Fruit fly (Drosophila melanogaster) ovary, adult (tissue): Measurements from ENCODE around the gene zld.

ENCODE experiments used
- CG17801 ChIP-seq: fragments of 200-800 bp; optimal IDR thresholded peaks from 2 replicates; lab custom pipeline; 2019; ENCODE audit warnings: missing biosample characterization, mild to moderate bottlenecking, missing genetic modification characterization, moderate library complexity; ENCODE audit not compliant: partially characterized antibody

zld gene

DNA sequence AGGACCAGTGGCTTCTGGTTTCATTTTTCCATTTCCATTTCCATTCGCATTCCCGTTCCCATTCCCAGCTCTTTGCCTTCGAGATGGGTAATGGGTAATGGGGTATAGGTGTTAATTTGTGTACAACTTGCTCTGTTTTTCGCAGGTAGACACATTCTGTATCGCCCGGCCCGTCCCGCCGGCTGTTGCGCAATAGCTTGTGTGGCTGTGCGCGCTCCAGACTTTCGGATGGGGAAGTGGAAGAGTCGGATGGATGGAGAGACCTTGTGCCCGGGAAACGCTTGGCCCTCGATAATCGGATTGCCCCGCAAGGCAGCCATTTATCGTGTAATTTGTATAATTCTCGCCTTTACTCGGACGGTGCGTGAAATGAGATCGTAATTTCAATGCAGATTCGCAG is 29.6 kb downstream of the zld start:
- no peak for TF ChIP-seq CG17801

DNA sequence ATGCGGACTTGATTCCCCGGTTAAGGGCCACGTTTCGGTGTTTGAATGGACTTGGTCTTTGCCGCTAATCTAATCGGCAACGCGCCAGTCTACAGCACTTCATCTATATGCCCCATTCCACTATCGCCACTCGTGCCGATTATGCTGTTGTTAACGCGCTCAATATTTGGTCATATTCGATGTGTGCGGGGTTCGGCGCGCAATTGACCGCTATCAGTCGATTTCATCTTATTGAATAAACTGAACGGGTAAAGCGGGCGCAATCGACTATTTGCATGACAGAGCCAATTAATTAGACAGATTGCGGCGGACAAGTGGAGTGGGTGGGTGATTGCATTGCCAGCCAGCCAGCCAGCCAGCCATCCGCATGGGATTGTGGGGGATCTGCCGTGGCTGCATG is 31.0 kb downstream of the zld start:
- TF ChIP-seq CG17801 = no peak

DNA sequence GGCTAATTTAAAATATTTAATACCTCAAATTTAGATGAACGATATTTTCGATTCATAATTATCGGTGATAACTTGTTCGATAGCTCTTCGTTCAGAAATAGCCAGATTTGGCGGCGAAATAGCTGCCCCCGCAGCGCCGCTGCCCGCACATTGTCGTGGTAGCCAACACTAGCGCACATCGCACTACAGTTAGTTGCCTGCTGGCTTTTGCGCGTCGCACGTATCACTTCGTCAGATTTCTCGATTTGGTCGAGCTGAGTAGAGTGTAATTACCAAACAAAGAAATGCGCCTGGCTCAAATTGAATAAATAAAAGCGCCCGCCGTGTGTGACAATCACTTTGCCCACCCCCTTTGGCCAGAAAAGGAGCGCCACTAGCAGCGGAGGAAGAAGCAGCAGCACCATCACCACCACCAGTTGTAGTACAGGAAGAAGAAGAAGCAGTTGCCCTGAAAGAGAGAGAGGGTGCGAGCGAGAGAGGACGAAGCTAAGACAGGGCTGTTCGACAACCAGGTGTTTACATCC is 32.7 kb downstream of the zld start, which contains the start of gene Abcd3:
Gene Abcd3 (plus strand): TSS at position 145 of the 524 bp plus-strand sequence.
- TF ChIP-seq CG17801 = peak; percentile 71

DNA sequence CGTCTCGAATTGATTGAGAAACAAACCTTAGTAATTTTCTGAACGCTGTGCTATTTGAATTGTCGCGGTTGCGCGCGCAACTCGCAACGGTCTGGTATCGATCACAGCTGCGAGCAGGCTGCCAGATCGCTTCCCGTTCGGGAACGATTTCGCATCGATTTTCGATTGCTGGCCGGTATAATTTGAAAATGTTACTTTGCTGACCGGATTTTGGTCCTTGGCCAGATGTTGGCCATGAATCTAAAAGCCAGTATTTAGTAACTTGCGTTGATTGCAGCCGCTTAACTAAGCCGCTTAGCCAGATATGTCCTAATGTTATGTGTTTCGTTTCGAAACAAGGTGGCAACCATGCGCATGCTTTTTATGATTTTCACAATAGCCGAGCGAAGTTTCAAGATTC is 34.8 kb downstream of the zld start:
- no peak for TF ChIP-seq CG17801

DNA sequence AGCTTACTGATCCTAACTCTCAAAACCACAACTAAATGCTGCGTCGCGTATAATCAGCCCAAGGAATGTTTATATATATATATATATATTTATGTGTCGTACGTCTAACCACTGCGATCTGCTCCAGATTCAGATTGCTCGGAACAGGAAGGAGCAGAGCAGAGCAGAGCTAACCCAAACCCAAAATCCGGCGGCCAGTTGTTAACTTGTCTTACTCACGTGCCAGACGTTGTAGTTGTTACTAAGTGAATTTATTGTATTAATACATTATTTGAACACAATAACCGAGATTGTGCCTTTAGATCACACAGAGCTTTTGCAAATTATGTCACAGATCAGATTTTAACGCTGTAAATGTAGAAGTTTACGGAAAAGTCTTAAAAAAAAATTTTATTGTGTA is 35.3 kb downstream of the zld start, which contains the start of gene Alr:
Gene Alr (plus strand): TSS at position 301 of the 400 bp plus-strand sequence.
- TF ChIP-seq CG17801 = no peak

DNA sequence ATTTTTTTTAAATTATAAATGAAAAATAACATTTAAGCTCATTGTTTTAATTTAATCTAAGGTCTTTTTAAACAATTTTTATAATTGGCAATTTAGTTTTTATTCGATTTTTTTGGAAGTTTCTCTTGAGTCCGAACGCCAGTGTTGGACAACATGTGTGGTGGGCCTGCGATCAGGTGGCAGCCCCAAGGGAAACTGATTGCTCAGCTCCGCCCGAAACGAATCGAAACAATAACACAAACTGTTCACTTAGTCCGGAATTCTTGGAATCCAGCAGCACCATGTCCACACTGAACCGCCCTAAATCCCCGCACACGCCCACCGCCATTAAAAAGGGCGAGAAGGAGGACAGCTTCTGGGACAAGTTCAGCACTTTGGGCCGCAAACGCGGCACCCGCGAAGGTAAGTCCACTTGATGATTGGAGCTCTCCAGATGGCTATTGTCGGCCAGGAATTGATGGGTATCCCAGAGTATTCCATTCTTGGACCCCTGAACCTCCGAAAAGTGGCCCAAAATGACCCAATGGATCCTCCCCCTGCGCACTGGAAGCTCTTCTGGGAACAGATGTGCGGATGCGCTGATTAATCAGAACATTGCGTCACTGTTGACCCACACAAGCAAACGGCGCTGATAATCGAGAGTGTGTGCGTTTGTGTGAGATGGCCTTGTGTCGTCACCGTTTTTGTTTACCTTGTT is 37.3 kb downstream of the zld start, which contains the start of gene parvin:
Gene parvin (plus strand): TSS at position 134 of the 697 bp plus-strand sequence.
- TF ChIP-seq CG17801 = no peak

DNA sequence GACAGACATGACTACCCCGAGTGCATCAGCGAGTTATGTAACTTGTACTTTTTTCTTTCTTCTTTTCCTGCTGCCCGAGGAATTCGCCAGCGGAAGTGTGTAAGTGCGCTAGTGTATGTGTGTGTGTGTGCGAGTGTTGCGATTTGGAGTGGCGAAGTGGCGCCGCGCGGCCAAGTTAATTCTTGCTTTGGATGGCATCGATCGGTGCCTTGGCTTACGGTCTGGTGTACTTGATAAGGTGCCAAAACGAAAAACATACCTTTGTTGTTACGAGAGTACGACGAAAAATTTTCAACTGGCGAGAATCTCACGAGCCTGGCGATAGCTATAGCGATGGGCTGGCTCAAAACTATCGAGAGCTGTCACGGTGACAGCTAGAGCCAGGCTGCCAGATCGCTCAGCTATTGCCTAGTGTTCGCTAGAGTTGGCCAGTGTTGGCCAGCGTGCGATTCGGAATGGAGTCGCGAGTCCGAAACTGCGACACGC is 39.3 kb downstream of the zld start, which contains the start of the genes CG18809, COX6B, CG33932 and Rpp20:
Gene CG18809 (minus strand): TSS at position 333 of the 486 bp plus-strand sequence.
Gene COX6B (minus strand): TSS at position 333 of the 486 bp plus-strand sequence.
Gene CG33932 (plus strand): TSS at position 429 of the 486 bp plus-strand sequence.
Gene Rpp20 (plus strand): TSS at position 429 of the 486 bp plus-strand sequence.
- TF ChIP-seq CG17801 = peak; percentile 57

DNA sequence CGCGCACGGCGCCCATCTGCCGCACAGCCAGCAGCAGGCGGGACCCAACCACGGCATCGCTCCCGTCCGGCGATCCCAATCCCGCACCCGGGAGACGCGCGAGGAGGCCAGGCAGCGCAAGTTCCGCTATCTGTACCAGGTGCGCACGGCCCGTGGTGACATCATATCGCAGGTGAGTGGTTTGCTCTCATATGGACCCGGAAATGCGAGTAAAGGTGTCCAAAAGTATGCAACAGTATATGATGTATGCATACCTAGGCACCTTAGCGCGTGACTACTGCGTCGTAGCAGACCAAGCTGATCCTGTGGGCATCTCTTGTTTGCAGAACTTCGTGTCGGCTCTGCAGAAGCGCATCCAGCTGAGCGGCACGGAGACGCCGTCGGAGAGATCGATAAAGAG is 45.5 kb downstream of the zld start:
- no peak for TF ChIP-seq CG17801

DNA sequence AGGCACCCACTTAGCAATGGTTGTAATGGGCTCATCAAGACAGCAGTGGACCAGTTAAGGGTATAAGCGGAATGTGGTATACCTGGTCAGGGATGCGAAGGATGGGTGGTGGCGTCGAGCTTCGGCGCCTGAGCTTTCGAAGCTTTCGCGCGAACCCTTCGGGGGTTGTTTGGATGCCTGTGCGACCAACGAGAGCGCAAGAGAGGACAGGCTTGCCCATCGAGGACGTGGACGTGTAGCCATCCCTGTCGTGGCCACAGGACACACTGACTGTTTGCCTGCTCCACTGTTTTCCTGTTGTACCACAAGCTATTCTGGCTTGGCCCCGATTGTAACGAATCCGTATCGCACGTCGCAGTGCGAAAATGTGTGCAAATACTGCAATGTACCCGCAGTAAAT is 48.1 kb downstream of the zld start, which contains the start of gene CG14234:
Gene CG14234 (plus strand): TSS at position 301 of the 400 bp plus-strand sequence.
- no peak for TF ChIP-seq CG17801

DNA sequence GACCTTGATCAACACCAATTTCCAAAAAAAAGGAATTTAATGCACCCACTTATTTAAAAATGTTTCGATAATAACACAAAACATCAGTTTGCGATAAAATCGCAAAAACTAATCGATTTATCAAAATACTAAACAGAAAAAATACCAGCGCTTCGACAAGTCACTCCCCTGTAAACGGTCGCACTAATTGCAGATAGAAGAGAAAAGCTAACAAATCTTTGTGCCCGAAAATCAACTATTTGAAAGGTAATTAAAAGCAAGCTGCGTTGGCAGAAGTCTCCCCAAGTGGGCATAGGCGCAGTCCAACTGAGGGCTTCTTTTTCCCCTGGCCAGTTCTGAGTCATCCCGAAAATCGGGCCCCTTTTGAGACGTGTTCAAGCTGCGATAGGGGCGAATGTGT is 52.5 kb downstream of the zld start, which contains the start of gene AP-1-2beta:
Gene AP-1-2beta (plus strand): TSS at position 161 of the 400 bp plus-strand sequence.
- peak; percentile 45 for TF ChIP-seq CG17801

DNA sequence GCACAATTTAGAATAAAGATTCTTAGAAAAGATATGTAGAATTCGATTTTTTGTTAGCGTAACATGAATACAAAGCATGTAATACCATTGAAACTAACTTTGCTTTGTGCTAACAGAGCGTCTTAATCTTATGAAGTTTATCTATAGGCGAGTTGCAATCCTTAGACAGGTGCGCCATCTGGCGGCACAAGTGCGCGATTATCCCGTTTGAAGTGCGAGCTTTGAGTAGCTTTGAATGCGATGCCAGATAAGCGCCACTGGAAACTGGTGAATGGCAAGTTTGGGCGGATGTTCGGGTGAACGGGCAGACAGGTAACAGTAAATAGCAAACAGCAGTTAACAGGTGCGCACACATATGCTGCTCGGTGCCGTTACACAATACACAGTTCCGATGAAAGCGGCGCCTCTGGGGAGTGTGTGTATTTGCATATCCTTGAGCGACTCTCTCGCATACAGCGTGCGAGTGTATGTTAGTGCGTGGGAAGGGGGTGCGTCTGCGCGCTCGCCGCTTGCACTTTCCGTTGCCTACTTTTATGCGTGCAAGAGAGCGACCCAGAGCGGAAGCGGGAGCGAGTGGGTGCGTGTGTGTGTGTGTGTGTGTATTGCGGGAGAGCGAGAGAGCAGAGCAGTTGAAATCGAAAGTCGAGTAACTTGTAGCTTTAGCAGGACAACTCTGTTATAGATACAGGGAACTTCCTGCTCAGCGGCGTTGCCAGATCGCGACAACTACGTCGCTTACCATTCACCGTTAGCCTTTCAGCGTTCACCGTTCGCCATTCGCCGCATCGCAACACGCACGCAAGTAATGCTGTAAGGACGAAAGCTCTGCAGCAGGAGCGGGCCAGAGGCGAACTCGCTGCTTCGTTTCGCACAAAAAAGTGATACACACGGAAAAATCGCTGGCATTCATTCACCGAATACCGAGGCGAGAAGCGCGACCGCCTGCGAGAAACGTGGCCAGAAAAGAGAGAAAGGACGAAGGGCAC is 65.1 kb downstream of the zld start, which contains the start of gene CG12531:
Gene CG12531 (plus strand): TSS at position 936 of the 986 bp plus-strand sequence.
- no peak for TF ChIP-seq CG17801

DNA sequence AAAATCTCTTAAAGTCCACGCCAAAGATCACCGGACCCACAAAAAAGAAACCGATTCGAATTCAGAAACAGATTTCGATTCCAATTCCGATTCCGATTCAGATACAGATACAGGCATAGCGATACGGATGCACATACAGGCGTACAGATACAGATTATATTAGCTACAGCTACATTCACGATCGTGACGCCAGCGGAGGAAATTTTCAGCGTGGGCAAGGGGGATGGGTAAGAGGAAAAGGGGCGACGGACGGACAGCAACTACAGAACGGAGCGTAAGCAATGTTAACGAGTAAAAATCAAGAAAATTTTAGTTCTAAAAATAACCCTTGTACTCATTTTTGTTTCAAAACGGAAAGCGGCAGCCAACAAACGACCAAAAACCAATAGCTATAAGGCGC is 66.3 kb downstream of the zld start:
- TF ChIP-seq CG17801 = no peak
